Worm (Caenorhabditis elegans) whole organism, mixed stage, embryonic: ENCODE data around the gene sre-31.

Experiments used
- ceh-43 ChIP-seq: fragments of 200-800 bp; sonication (Bioruptor generic); optimal IDR thresholded peaks from 2 replicates; lab custom pipeline; 2018; ENCODE audit warnings: mild to moderate bottlenecking, missing genetic modification characterization, moderate library complexity, missing compliant biosample characterization
- ces-1 ChIP-seq: fragments of 150-350 bp; optimal IDR thresholded peaks from 2 replicates; lab custom pipeline; 2014; ENCODE audit warnings: missing biosample characterization, missing genetic modification reagents, missing genetic modification characterization
- elt-3 ChIP-seq: fragments of 150-350 bp; optimal IDR thresholded peaks from 2 replicates; lab custom pipeline; 2014; ENCODE audit warnings: missing biosample characterization, missing genetic modification characterization
- flh-1 ChIP-seq: fragments of 200-800 bp; sonication (Bioruptor generic); optimal IDR thresholded peaks from 2 replicates; lab custom pipeline; 2018; ENCODE audit warnings: mild to moderate bottlenecking, missing genetic modification characterization, moderate library complexity, missing compliant biosample characterization
- hlh-1 ChIP-seq: fragments of 150-350 bp; optimal IDR thresholded peaks from 2 replicates; lab custom pipeline; 2014; ENCODE audit warnings: missing biosample characterization, missing genetic modification reagents, missing genetic modification characterization
- lin-13 ChIP-seq: fragments of 150-350 bp; optimal IDR thresholded peaks from 2 replicates; lab custom pipeline; 2014; ENCODE audit warnings: missing biosample characterization, missing genetic modification characterization
- lin-32 ChIP-seq: fragments of 200-800 bp; sonication (Bioruptor generic); optimal IDR thresholded peaks from 2 replicates; lab custom pipeline; 2018; ENCODE audit warnings: mild to moderate bottlenecking, missing genetic modification characterization, missing compliant biosample characterization
- nhr-12 ChIP-seq: fragments of 150-350 bp; optimal IDR thresholded peaks from 2 replicates; lab custom pipeline; 2014; ENCODE audit warnings: missing biosample characterization, missing genetic modification characterization
- nhr-237 ChIP-seq: fragments of 150-350 bp; optimal IDR thresholded peaks from 2 replicates; lab custom pipeline; 2014; ENCODE audit warnings: missing biosample characterization, missing genetic modification characterization
- pha-4 ChIP-seq: fragments of 150-350 bp; optimal IDR thresholded peaks from 2 replicates; lab custom pipeline; 2018; ENCODE audit warnings: missing biosample characterization, missing genetic modification reagents, missing genetic modification characterization
- snpc-4 ChIP-seq: fragments of 150-350 bp; optimal IDR thresholded peaks from 2 replicates; lab custom pipeline; 2014; ENCODE audit warnings: missing biosample characterization, missing genetic modification characterization
- unc-39 ChIP-seq: fragments of 150-350 bp; optimal IDR thresholded peaks from 2 replicates; lab custom pipeline; 2014; ENCODE audit warnings: missing biosample characterization, missing genetic modification characterization
- zip-8 ChIP-seq: fragments of 150-350 bp; optimal IDR thresholded peaks from 2 replicates; lab custom pipeline; 2014; ENCODE audit warnings: missing biosample characterization, missing genetic modification characterization
- ztf-11 ChIP-seq: fragments of 150-350 bp; optimal IDR thresholded peaks from 2 replicates; lab custom pipeline; 2014; ENCODE audit warnings: missing biosample characterization, missing genetic modification characterization

ce11 chrII:12387487-12387886, 21.1 kb downstream of the sre-31 start:
- TF ChIP-seq unc-39: no peak
- no peak for TF ChIP-seq lin-13 (tag; lab: Kevin White, UChicago)
- no peak for TF ChIP-seq flh-1 (GFP tag; lab: Kevin White, UChicago)
- no peak for TF ChIP-seq nhr-12
- TF ChIP-seq ces-1 (GFP tag; lab: Kevin White, UChicago): no peak
- no peak for TF ChIP-seq ceh-43
- TF ChIP-seq snpc-4 (tag; lab: Kevin White, UChicago): no peak
- TF ChIP-seq hlh-1 (tag; lab: Kevin White, UChicago): no peak
- no peak for TF ChIP-seq lin-32
- TF ChIP-seq ztf-11 (tag; lab: Kevin White, UChicago): no peak
- TF ChIP-seq elt-3: no peak
- no peak for TF ChIP-seq nhr-237 (tag; lab: Kevin White, UChicago)
- no peak for TF ChIP-seq pha-4 (tag; lab: Kevin White, UChicago)
- TF ChIP-seq zip-8 (tag; lab: Kevin White, UChicago): no peak
